Fruit fly (Drosophila melanogaster) whole organism, adult: ENCODE results near the gene CG34180.

Source experiments
- CG11617 ChIP-seq: fragments of 200-800 bp; sonication (Bioruptor generic); optimal IDR thresholded peaks from 2 replicates; lab custom pipeline; 2017; ENCODE audit warnings: mild to moderate bottlenecking, missing biosample characterization, missing genetic modification reagents, missing genetic modification characterization
- CG12768 ChIP-seq: fragments of 200-800 bp; sonication (Bioruptor generic); optimal IDR thresholded peaks from 2 replicates; lab custom pipeline; 2017; ENCODE audit warnings: missing biosample characterization, missing genetic modification characterization, mild to moderate bottlenecking, moderate library complexity, missing genetic modification reagents
- CG14711 ChIP-seq: fragments of 200-800 bp; sonication (Bioruptor generic); optimal IDR thresholded peaks from 2 replicates; lab custom pipeline; 2018; ENCODE audit warnings: missing biosample characterization, mild to moderate bottlenecking, missing genetic modification characterization, moderate library complexity
- CG1620 ChIP-seq: fragments of 200-800 bp; sonication (Bioruptor generic); optimal IDR thresholded peaks from 2 replicates; lab custom pipeline; 2016; ENCODE audit warnings: missing biosample characterization, missing genetic modification characterization
- CG33017 ChIP-seq: fragments of 200-800 bp; sonication (Bioruptor generic); optimal IDR thresholded peaks from 2 replicates; lab custom pipeline; 2018; ENCODE audit warnings: missing biosample characterization, mild to moderate bottlenecking, missing genetic modification characterization, moderate library complexity
- CG7045 ChIP-seq: fragments of 200-800 bp; sonication (Bioruptor generic); optimal IDR thresholded peaks from 2 replicates; lab custom pipeline; 2017; ENCODE audit warnings: missing biosample characterization, mild to moderate bottlenecking, missing genetic modification characterization
- CG7101 ChIP-seq: fragments of 200-800 bp; sonication (Bioruptor generic); optimal IDR thresholded peaks from 2 replicates; lab custom pipeline; 2018; ENCODE audit warnings: missing biosample characterization, mild to moderate bottlenecking, missing genetic modification characterization, moderate library complexity
- Clk ChIP-seq: fragments of 200-800 bp; sonication (Bioruptor generic); optimal IDR thresholded peaks from 2 replicates; lab custom pipeline; 2017; ENCODE audit warnings: missing biosample characterization, missing genetic modification characterization
- Hr96 ChIP-seq: fragments of 200-800 bp; sonication (Bioruptor generic); optimal IDR thresholded peaks from 2 replicates; lab custom pipeline; 2016; ENCODE audit warnings: missing biosample characterization, missing genetic modification characterization
- Mnt ChIP-seq: fragments of 200-800 bp; sonication (Bioruptor generic); optimal IDR thresholded peaks from 2 replicates; lab custom pipeline; 2016; ENCODE audit warnings: missing biosample characterization, mild to moderate bottlenecking, missing genetic modification characterization
- bab1 ChIP-seq: fragments of 200-800 bp; sonication (Bioruptor generic); optimal IDR thresholded peaks from 3 replicates; lab custom pipeline; 2019; ENCODE audit warnings: missing biosample characterization, mild to moderate bottlenecking, missing genetic modification characterization, moderate library complexity
- kay ChIP-seq: fragments of 200-800 bp; sonication (Bioruptor generic); peaks from one replicate; lab custom pipeline; 2016; ENCODE audit warnings: missing biosample characterization, missing genetic modification characterization, borderline replicate concordance
- pad ChIP-seq: fragments of 200-800 bp; sonication (Bioruptor generic); optimal IDR thresholded peaks from 3 replicates; lab custom pipeline; 2017; ENCODE audit warnings: missing biosample characterization, missing genetic modification characterization, mild to moderate bottlenecking, moderate library complexity, missing genetic modification reagents
- toe ChIP-seq: fragments of 200-800 bp; sonication (Bioruptor generic); optimal IDR thresholded peaks from 2 replicates; lab custom pipeline; 2016; ENCODE audit warnings: missing biosample characterization, missing genetic modification characterization

DNA sequence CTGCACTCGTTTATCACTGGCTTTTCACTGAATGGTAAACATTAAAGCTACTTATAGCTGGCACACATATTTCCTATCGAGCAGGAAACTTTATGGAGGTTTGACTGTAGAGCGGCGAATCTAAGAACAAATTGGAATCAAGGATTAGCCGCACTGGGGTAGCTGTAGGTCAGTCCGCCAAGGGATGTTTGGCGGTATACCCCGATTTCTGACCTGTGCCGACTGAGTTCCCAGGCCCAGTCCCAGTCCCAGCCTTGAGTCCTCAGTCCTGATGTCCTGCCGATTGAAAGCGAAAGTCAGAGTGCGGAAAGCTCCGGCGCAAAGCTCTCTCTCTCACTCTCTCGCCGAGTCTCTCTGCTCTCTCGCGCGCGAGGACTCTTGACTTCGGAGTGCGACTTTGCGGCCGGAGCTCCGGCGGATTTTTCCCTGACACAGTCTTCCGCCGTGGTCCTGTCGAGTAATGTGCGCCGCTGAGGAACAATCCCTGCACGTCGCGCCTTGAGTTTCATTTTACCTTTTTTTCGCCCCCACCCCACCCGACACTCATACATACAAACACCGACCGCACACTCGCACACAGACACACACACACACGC is 6.3 kb upstream of the CG34180 start, which contains the start of gene CG13995:
- TF ChIP-seq CG33017 (tag; lab: Kevin White, UChicago) (no peak), Hr96 (GFP tag; lab: Kevin White, UChicago) (no peak), CG7045 (no peak), kay (GFP tag; lab: Kevin White, UChicago) (no peak), CG7101 (no peak), Clk (GFP tag; lab: Kevin White, UChicago) (no peak), bab1 (GFP tag; lab: Kevin White, UChicago) (no peak), CG1620 (GFP tag; lab: Kevin White, UChicago) (no peak), CG11617 (GFP tag; lab: Kevin White, UChicago) (no peak), CG14711 (no peak), Mnt (GFP tag; lab: Kevin White, UChicago) (no peak), CG12768 (no peak), toe (GFP tag; lab: Kevin White, UChicago) (no peak), pad (no peak)
